Fruit fly (Drosophila melanogaster): ENCODE data around the gene Nipsnap.

- no peak for TF ChIP-seq CG12605 (GFP tag; IDR thresholded peaks at IDR 0.05)
- TF ChIP-seq CG17806 (tag; optimal IDR thresholded peaks at IDR 0.05) = no peak
- no peak for TF ChIP-seq D1 (tag; optimal IDR thresholded peaks at IDR 0.05)
- TF ChIP-seq EcR (GFP tag; optimal IDR thresholded peaks at IDR 0.05) = peak; percentile 23
Observed at dm6 chrX:16104056-16104737, 30.8 kb upstream of the Nipsnap start.

All from whole organism, pupa.